Worm (Caenorhabditis elegans): Measurements from ENCODE around the gene oxi-1.

Gene oxi-1

DNA sequence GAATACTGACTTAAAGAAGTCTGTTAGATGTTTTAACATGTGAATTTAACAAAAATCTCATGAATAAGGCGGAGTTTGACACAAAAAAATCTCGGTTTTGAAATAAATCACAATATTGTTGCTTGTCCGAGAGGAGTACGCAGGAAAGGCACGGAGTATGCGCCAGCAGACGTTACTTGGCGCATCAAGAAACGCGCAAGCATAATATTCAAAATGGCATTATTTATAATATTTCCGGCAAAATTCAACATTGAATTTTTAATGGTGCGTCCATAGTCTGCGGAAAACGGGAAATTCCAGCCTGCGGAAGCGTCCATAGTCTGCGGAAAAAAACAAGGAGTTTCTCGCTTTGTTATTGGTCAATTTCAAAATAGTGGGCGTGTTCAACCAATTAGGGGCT lies 13.2 kb upstream of the oxi-1 start, which contains the start of gene pde-12 (continued):
- TF ChIP-seq nhr-237 (tag; optimal IDR thresholded peaks at IDR 0.05) (peak; percentile 13), sox-4 (tag; optimal IDR thresholded peaks at IDR 0.05) (peak; percentile 76), ztf-4 (tag; optimal IDR thresholded peaks at IDR 0.05) (peak; percentile 72), tlp-1 (tag; optimal IDR thresholded peaks at IDR 0.05) (no peak), ceh-90 (tag; optimal IDR thresholded peaks at IDR 0.05) (no peak), vab-15 (tag; optimal IDR thresholded peaks at IDR 0.05) (no peak), ama-1 (optimal IDR thresholded peaks at IDR 0.05) (no peak), nhr-47 (tag; optimal IDR thresholded peaks at IDR 0.05) (peak; percentile 96), nhr-84 (tag; optimal IDR thresholded peaks at IDR 0.05) (no peak), lir-3 (tag; optimal IDR thresholded peaks at IDR 0.05; ENCODE audit: poor library complexity) (no peak), nhr-77 (tag; optimal IDR thresholded peaks at IDR 0.05) (peak; percentile 83), egl-13 (tag; optimal IDR thresholded peaks at IDR 0.05) (peak; percentile 88), aly-2 (tag; optimal IDR thresholded peaks at IDR 0.05) (peak; percentile 60), blmp-1 (tag; optimal IDR thresholded peaks at IDR 0.05) (peak; percentile 71), mdl-1 (tag; optimal IDR thresholded peaks at IDR 0.05) (peak in 1 of 2 experiments; percentile 69), snpc-4 (tag; optimal IDR thresholded peaks at IDR 0.05) (peak; percentile 82), lin-13 (GFP tag; optimal IDR thresholded peaks at IDR 0.05) (peak; percentile 80), nhr-12 (tag; optimal IDR thresholded peaks at IDR 0.05) (no peak), fkh-8 (tag; optimal IDR thresholded peaks at IDR 0.05) (peak; percentile 84), mep-1 (tag; optimal IDR thresholded peaks at IDR 0.05) (peak; percentile 94), xbp-1 (tag; optimal IDR thresholded peaks at IDR 0.05) (peak; percentile 93), ceh-8 (GFP tag; optimal IDR thresholded peaks at IDR 0.05) (no peak), isw-1 (GFP tag; IDR thresholded peaks at IDR 0.05) (peak; percentile 86), grh-1 (GFP tag; IDR thresholded peaks at IDR 0.05) (peak; percentile 77), elt-3 (tag; optimal IDR thresholded peaks at IDR 0.05) (peak in 2 of 6 experiments; percentile 36 to 72), efl-3 (GFP tag; optimal IDR thresholded peaks at IDR 0.05) (peak; percentile 47), ces-1 (GFP tag; optimal IDR thresholded peaks at IDR 0.05) (no peak), hpl-2 (GFP tag; optimal IDR thresholded peaks at IDR 0.05) (no peak), fos-1 (tag; optimal IDR thresholded peaks at IDR 0.05) (peak; percentile 74), aha-1 (tag; optimal IDR thresholded peaks at IDR 0.05) (peak; percentile 77), nhr-20 (tag; optimal IDR thresholded peaks at IDR 0.05) (peak; percentile 91), sptf-1 (tag; optimal IDR thresholded peaks at IDR 0.05) (no peak), fkh-4 (tag; optimal IDR thresholded peaks at IDR 0.05; ENCODE audit: borderline replicate concordance) (peak; percentile 43), hlh-4 (tag; optimal IDR thresholded peaks at IDR 0.05) (no peak), dpl-1 (GFP tag; optimal IDR thresholded peaks at IDR 0.05) (peak; percentile 77 to 88 (median 87)), pax-3 (tag; optimal IDR thresholded peaks at IDR 0.05) (peak; percentile 79), ceh-88 (GFP tag; IDR thresholded peaks at IDR 0.05) (peak; percentile 74), lin-15B (tag; optimal IDR thresholded peaks at IDR 0.05) (peak; percentile 81), hlh-17 (GFP tag; optimal IDR thresholded peaks at IDR 0.05; ENCODE audit: borderline replicate concordance) (no peak), nhr-85 (tag) (peak; percentile 93), elt-2 (tag; optimal IDR thresholded peaks at IDR 0.05) (peak; percentile 77), mab-9 (GFP tag; IDR thresholded peaks at IDR 0.05) (peak; percentile 77), ztf-11 (tag; optimal IDR thresholded peaks at IDR 0.05) (peak in 1 of 2 experiments; percentile 72)

ce11 chrIII:10848858-10849257 lies 9.2 kb upstream of the oxi-1 start, which contains the start of the genes fbxb-85 and hex-3:
TSS of gene fbxb-85 (minus strand) at chrIII:10848963.
TSS of gene hex-3 (plus strand) at chrIII:10849222.
- peak; percentile 89 for TF ChIP-seq lir-3 (tag; optimal IDR thresholded peaks at IDR 0.05; ENCODE audit: poor library complexity)
- peak; percentile 93 for TF ChIP-seq fkh-10 (GFP tag; optimal IDR thresholded peaks at IDR 0.05)
- peak; percentile 75 for TF ChIP-seq F16B12.6 (tag; optimal IDR thresholded peaks at IDR 0.05)
- peak; percentile 79 for TF ChIP-seq unc-30 (tag; optimal IDR thresholded peaks at IDR 0.05)
- TF ChIP-seq nhr-19 (GFP tag; conservative IDR thresholded peaks at IDR 0.05), result peak; percentile 94
- peak; percentile 80 for TF ChIP-seq efl-3 (GFP tag; optimal IDR thresholded peaks at IDR 0.05)
- peak; percentile 29 for TF ChIP-seq vab-15 (tag; optimal IDR thresholded peaks at IDR 0.05)
- TF ChIP-seq lin-13 (GFP tag; optimal IDR thresholded peaks at IDR 0.05), result peak; percentile 93
- peak; percentile 81 for TF ChIP-seq blmp-1 (tag; optimal IDR thresholded peaks at IDR 0.05)
- TF ChIP-seq skn-1 (tag; optimal IDR thresholded peaks at IDR 0.05), result peak; percentile 84
- TF ChIP-seq jun-1 (tag; optimal IDR thresholded peaks at IDR 0.05), result peak; percentile 94
- peak; percentile 97 for TF ChIP-seq xbp-1 (tag; optimal IDR thresholded peaks at IDR 0.05)
- TF ChIP-seq nhr-20 (tag; optimal IDR thresholded peaks at IDR 0.05), result peak; percentile 95
- TF ChIP-seq ets-5 (GFP tag; IDR thresholded peaks at IDR 0.05), result 0 out of 2 replicates have a peak, but pooled peaks have one; percentile 80
- peak; percentile 86 for TF ChIP-seq C04F5.9 (tag; optimal IDR thresholded peaks at IDR 0.05)
- TF ChIP-seq ztf-11 (tag; optimal IDR thresholded peaks at IDR 0.05), result peak in 1 of 2 experiments; percentile 90
- TF ChIP-seq lsy-2 (tag; optimal IDR thresholded peaks at IDR 0.05), result peak; percentile 95
- TF ChIP-seq C34B4.2 (tag; optimal IDR thresholded peaks at IDR 0.05), result peak; percentile 66
- no peak for TF ChIP-seq nhr-84 (tag; optimal IDR thresholded peaks at IDR 0.05)

Measured in whole organism, L1 larva.